Worm (Caenorhabditis elegans): ENCODE data around the gene pmp-1.

DNA sequence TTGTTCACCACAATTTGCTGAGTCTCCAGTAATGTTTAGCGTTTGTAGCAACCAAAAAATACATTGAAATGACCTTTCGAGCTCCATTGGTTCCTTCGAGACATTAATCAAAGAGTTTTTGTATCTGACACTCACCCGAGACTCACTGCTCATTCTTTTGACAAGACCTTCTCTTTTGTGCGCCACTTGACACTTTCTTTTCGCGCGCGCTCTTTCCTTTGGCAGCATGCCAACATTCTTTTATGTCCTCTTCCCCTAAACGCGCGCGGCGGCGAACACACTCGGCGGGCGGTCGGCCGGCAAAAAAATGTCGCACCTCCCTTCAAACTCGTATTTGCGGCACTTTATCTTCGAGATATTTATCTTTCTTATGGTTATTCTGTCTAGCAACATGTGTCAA lies 39.9 kb downstream of the pmp-1 start:
- TF ChIP-seq W03F9.2 (tag; optimal IDR thresholded peaks at IDR 0.05) (no peak), him-1 (tag; optimal IDR thresholded peaks at IDR 0.05) (no peak), dao-5 (tag; optimal IDR thresholded peaks at IDR 0.05) (no peak)
